Fruit fly (Drosophila melanogaster) ovary, adult (tissue): ENCODE data around the gene DPCoAC.
A peak's percentile ranks its signal among the peaks of the same experiment; 100 is the strongest.

Source experiments
- CG17801 ChIP-seq: fragments of 200-800 bp; optimal IDR thresholded peaks from 2 replicates; lab custom pipeline; 2019; ENCODE audit warnings: missing biosample characterization, mild to moderate bottlenecking, missing genetic modification characterization, moderate library complexity; ENCODE audit not compliant: partially characterized antibody

The DPCoAC gene

DNA sequence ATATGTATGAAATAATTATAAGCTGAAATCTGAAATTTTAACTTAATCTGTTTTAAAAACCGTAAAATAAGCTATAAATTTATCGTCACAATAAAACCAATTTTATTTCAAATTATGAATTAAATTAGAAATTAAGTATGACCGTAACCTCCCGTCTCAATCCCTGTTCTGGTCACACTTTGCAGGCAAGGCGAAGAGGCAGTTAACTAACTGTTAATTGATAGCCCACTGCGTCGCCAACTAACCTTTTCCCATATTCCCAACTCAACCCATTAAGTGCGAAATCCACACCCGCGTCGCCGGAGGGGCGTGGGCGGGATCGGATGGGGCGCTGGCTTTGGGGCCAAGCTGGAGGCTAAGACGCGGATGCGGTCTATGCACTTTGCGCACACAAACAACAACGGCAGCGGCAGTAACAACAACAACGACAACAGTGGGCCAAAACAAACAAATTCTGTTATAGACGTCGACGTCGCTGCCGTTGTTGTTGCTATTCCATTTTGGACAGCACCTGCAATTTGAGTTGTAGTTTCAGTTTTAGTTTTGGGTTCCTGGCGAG is 3.3 kb upstream of the DPCoAC start, which contains the start of gene CG5191:
CG5191 (plus strand) TSS at position 198 of the 559 bp plus-strand sequence.
- no peak for TF ChIP-seq CG17801

DNA sequence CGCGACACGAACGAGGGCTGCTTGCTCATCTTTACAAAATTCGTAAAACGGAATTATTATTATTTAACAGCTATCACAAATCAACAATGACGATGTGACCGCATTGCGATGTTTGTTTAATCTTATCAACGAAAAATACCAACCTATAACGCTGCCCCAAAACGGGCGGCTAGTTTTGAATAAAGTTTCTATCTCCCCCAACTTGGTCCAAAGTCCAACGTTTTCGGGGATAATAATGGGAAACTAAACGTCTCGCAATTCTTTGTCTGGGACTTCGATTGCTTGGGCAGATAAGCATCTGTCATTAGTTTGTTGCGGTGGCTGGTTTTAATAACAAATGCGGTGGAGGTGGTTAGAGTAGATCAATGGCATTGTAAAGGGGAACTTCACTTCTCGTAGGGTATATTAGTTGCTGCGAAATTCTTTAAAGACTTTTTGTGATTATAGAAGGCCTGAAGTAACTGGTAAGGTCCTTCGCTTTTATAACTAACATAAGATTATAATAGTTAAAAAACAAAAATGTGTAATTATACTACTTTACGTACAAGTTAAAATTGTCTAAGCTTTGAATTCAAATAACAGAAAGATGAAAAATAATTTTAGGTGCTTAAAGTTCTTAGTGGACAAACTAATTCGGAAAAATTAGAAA is 2.7 kb upstream of the DPCoAC start, which contains the start of gene CG15922:
CG15922 (minus strand) TSS at position 262 of the 649 bp plus-strand sequence.
- TF ChIP-seq CG17801 = no peak

DNA sequence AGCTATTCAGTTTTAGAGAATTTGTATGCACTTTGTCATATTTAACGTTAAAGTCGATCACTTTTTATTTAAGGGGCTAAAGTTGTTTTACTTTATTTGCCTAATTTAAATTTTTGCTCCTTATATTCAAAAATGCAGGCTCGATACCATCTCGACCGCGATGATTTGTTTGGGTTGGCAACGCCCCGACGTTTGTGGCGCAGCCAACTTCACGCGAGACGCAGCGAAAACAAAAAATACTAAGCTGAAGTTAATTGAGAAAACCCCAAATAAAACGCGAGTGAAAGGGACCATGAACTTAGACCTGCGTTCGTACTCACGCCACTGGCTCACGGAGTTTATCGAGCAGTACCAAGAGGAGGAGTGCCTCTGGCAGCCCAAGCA is 631 bp upstream of the DPCoAC start:
- no peak for TF ChIP-seq CG17801

DNA sequence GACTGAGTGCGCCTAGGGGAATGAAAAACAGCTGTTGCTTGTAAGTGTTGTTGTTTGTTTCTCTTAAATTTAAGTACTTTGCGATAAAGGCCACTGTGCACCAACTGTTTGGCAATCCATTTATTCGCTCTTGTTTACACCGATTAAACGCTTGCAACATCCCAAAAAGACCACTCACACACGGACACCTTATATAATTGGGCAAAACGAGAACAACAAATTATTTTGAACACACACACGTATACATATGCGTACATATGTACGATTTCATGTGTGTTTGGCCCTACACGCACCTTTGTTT is 403 bp downstream of the DPCoAC start:
- no peak for TF ChIP-seq CG17801

DNA sequence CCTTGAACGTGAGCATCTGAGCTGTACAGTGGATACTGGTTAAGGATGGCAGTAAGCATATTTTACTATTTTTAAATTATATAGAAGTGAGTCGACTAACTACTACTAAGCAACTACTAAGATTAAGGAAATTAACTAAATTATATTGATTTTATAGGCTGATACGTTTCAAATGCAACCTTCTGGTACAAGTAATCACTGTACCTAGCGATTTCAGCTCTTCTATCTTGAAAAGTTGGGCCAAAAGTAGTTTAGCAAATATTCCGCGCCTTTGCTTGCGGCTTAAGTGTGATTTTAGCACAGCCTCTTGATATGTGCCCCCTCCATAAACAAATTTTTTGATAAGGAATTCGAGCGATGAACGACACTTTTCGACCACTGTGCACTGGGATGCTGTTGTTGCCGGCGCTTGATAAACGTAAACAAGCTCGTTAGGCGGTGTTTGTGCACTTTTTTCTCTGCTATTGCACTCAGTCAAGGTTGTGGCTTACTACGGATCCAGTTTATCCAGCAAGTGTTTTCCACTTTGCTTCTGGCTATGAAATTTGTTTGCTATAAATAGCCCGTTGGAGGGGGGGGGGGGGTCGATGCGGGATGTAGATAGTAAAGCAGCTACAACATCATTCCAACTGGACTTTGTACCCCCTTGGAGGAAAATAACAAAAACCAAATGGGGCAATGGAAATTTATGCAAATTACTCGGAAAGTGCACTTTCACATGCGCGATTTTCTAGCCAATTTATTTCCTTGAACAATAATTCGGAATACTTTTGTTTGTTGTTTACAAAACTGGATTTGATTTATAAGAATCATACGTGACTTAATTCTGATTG is 970 bp downstream of the DPCoAC start:
- TF ChIP-seq CG17801 = no peak

DNA sequence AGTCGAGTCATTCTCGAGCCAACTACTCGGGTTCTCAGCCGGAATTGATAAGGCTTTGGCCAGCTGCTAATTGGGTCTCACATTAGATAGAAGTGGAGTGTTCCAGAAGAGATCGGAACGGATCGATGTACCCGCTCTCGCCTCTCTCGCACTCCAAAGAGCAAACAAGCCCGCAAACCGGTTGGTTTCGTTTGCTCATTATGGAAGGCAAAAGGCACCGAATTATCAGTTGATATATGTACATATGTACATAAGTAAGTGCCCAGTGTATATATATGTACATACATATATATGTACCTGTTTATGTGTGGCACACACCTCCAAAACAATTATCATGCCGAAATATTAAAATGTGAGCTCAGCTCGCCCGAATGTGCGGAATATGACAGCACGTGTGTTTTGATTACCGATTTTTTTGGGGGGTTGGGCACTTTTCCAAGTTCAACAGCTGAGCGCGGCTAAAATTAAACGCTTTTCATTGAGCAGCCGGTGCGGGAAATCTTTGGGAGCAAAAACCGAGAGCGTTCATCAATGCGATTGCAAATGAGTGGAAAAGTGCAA is 1.7 kb downstream of the DPCoAC start:
- no peak for TF ChIP-seq CG17801

DNA sequence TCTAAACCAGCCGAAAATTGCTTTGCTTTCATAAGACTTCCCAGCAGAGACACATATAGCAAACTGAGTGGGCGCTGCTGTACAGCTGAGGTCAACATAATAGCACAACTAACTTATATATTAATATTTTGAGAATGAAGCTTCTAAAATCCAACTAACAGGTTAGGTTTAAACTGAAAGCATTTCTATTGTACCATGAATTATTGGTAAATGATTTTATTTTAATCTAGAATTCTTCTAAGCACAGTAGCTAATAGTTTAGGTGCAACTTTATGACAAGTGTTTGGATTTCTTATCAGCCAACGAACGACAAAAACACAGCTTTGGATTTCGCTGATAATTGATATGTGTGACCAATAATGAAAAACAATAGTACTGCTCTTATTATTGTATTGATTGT is 2.4 kb downstream of the DPCoAC start:
- no peak for TF ChIP-seq CG17801

DNA sequence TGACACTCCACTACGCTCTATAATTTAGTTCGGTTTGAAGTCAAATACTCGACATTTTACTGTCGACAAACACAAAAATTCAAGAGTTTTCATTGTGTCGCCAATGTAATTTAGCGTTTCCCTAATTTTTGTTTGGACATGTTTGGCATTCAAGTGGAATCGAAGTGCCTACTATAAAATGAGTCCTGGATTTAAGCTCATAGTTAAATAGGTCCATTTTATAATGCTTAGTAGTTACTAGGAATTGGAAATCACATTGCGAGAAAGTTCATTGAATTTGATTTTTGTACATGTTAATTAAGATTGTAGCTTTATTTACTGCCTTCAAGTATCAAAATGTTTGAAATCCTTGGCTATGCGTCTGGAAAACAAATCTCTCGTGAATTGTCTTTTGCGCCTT is 3.2 kb downstream of the DPCoAC start, which contains the start of gene att-ORFB:
att-ORFB (minus strand) TSS at position 101 of the 400 bp plus-strand sequence.
- TF ChIP-seq CG17801 = no peak

DNA sequence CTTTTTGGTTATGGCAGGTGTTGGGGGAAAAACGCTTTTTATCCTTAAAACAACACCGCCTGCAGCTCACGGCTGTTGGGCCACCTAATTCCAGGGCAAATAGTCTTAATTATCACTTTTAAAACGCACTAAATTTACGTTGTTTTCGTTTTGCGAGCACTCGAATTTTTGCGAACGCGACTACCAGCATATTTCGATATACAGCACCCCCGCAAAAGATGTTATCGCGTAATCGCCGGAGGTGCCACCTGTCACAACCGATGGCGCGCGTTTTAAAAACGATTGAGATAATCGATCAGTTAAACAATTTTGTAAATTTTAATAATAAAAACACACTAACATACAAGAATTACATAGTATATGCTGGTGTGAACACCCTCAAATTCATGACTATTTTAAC is 5.4 kb downstream of the DPCoAC start, which contains the start of gene Stat92E:
Stat92E (minus strand) TSS at position 219 of the 400 bp plus-strand sequence.
- TF ChIP-seq CG17801 = no peak

DNA sequence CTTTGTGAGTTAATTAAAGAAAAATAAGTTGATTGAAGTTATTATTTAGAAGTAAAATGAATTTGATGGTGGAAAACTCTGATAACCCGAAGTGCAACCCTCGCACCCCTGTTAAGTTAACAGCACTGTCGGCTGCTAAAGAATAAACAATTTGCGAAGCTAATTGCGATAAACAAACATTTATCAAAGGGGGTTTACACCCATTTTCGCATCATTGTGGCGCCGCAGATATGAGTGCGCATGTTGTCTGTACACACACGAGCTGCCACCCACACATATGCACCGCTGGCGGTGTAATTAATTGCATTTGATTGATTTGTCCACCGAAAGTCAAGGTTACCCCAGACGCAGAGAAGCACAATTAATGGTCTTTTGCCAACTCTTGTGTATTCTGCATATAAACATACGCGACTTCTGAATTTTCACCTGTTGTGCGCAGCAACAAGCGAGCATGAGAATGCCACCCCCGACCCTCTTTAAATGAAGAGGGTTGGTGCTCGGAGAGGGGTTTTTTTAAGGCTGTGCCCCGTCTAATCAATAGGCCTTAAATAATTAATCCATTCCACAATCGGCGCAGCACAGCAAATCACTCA is 5.9 kb downstream of the DPCoAC start:
- TF ChIP-seq CG17801 = no peak

DNA sequence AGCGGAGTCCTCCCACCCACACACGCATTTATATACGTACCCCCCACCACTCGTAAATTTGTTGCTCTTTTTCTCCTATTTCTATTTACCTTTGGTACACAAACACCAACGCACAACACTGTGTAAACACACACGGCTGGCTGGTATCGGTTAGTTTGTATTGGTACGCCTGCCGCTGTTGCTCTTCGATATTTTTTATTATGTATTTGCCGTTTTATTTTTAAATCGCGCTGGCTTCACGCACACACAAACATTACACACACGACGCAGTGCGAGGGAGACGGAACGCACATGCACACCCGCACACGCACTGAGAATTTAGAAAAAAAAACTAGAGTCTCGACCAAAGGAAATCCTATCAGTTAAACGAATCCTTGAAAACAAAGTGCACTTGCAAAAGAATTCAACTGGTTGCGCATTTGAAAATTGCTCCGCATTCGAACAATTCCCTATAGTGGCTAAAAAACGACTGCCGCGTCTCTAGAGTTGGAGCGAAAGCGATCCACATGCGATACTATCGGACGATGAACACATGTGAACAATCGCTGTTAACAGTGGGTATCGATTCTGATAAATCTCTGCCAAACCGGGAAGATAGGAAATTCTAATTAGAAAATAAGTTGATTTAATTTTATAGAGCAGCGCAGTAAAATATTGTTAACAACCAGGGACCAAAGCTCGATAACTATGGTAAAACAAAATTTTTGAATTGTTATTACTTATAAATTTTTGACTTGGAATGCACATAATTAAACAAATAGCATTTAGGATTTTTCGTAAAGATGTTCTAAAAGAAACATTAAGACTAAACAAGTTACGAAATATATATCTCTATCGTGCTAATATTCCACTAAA is 6.6 kb downstream of the DPCoAC start:
- TF ChIP-seq CG17801 = peak; percentile 50

DNA sequence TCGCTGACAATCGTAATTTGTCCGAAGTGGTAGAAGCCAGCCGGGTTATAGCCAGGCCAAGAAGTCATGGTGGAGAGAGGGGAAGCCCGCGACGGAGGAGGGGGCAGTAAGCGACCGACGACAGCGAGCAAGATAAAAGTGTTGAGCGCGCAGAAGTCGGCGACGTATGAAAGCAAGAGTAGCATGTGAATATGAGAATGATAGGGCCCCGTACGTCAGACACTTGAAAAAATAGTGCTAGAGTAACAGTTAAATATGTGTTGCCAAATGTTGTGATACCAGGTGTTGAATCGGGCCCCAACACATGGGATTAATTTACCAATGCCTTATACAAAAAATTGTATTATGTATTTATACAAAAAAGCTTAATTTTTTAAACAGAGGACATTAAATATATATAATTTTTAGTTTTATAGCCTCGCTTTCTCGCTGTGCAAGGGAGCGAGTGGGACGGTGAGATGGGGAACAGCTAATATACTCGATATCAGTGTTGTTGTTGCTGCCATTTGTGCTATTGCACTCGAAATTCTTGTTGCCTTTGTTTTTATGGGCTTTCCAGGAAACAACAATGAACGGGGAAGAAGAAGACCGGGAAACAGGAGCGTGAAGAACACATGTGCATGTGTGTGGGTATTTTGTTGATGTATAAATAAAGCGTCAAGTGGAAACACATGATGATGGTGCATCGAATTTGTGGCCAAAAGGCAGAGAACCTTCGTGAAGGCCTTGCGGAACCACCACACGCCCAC is 7.4 kb downstream of the DPCoAC start:
- peak; percentile 91 for TF ChIP-seq CG17801

DNA sequence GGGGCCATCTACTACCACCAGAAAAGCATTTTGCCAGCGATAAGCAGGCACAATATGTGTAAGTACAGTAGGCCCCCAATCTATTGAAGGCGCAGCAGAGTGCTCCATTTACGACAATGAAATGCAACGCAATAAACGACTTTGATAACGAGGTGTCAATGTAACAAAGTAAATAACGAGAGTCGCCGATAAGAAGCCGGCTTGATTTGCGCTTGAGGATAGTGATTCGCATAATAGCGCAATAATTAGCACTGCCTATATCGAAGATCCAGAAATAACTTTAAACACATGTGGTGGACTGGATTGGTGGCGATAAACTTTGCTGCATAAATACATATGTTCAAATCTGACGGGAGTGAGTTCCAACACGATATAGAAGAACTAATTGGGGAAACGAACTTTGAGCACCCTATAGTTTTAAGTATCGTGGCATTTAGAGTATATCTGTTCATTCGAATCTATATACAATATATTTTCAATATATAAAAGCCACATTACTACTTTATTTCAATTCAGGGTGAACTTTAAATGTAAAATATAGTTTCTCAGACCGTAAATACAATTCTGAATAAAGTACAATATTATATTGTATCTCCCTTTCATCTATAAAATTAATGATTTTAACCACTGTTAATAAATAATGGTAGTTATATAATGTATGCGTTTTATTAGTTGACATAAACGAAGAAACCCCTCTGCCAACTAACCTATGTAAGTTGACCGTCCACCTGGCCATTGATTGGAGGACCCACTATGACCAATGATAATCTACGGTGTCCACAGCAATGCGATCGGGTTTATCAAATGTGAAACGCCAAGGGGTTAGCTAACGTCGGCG is 8.2 kb downstream of the DPCoAC start:
- no peak for TF ChIP-seq CG17801

DNA sequence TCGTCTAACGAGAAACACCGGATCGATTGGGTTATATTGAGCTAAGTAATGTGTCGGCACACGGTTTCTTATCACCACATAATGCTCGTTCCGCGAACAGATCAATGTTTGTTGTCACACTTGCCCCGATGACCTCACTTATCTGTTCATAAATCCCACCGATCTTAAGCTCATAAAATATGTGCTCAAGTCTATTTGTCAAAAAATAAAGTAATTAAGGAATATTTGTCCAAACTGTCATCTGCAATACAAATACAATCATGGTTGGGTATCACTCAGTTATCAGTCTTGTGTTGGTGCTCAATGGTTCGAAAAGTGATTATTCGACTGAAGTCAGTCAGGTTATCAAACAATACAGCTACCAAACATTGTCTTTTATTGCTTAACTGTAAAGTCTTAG is 9.2 kb downstream of the DPCoAC start:
- TF ChIP-seq CG17801 = no peak
